Worm (Caenorhabditis elegans) whole organism, early embryonic: ENCODE data around the gene clec-260.

Source experiments
- B0310.2 ChIP-seq: sonication (generic microtip); optimal IDR thresholded peaks from 2 replicates; lab custom pipeline; 2016; ENCODE audit warnings: mild to moderate bottlenecking, missing genetic modification characterization, missing compliant biosample characterization
- F13C5.2 ChIP-seq: sonication (generic microtip); optimal IDR thresholded peaks from 2 replicates; lab custom pipeline; 2017; ENCODE audit warnings: mild to moderate bottlenecking, missing genetic modification characterization, inconsistent platforms, missing compliant biosample characterization
- aly-1 ChIP-seq: sonication (generic microtip); optimal IDR thresholded peaks from 2 replicates; lab custom pipeline; 2016; ENCODE audit warnings: missing genetic modification characterization, missing compliant biosample characterization
- ama-1 ChIP-seq: fragments of 150-350 bp; optimal IDR thresholded peaks from 2 replicates; lab custom pipeline; 2014
- ceh-13 ChIP-seq: fragments of 200-800 bp; sonication (Bioruptor generic); optimal IDR thresholded peaks from 2 replicates; lab custom pipeline; 2018; ENCODE audit warnings: mild to moderate bottlenecking, missing genetic modification characterization, missing compliant biosample characterization
- ceh-36 ChIP-seq: sonication (generic microtip); optimal IDR thresholded peaks from 2 replicates; lab custom pipeline; 2016; ENCODE audit warnings: missing genetic modification characterization, inconsistent platforms, missing compliant biosample characterization
- ets-7 ChIP-seq: sonication (generic microtip); optimal IDR thresholded peaks from 2 replicates; lab custom pipeline; 2016; ENCODE audit warnings: missing genotype, missing genetic modification characterization, missing compliant biosample characterization
- flt-1 ChIP-seq: fragments of 200-800 bp; sonication (Bioruptor generic); IDR thresholded peaks from 2 replicates; pipeline ENCODE4 v1.3.6; 2022; ENCODE audit warnings: missing genetic modification characterization, missing compliant biosample characterization
- hmbx-1 ChIP-seq: sonication (generic microtip); optimal IDR thresholded peaks from 2 replicates; lab custom pipeline; 2016; ENCODE audit warnings: mild to moderate bottlenecking, missing genetic modification characterization, missing compliant biosample characterization
- hmg-4 ChIP-seq: fragments of 200-800 bp; sonication (Bioruptor generic); optimal IDR thresholded peaks from 2 replicates; lab custom pipeline; 2018; ENCODE audit warnings: mild to moderate bottlenecking, missing genetic modification characterization, missing compliant biosample characterization
- hnd-1 ChIP-seq: sonication (generic microtip); optimal IDR thresholded peaks from 2 replicates; lab custom pipeline; 2016; ENCODE audit warnings: missing genetic modification characterization, missing compliant biosample characterization
- pes-1 ChIP-seq: fragments of 200-800 bp; sonication (Bioruptor generic); IDR thresholded peaks from 2 replicates; pipeline ENCODE4 v1.3.6; 2022; ENCODE audit warnings: missing genetic modification reagents, missing genetic modification characterization, missing compliant biosample characterization
- scrt-1 ChIP-seq: fragments of 200-800 bp; sonication (Bioruptor generic); IDR thresholded peaks from 2 replicates; pipeline ENCODE4 v1.3.6; 2022; ENCODE audit warnings: missing genetic modification characterization, missing compliant biosample characterization
- sea-1 ChIP-seq: fragments of 200-800 bp; sonication (Bioruptor generic); conservative IDR thresholded peaks from 2 replicates; pipeline ENCODE4 v1.3.6; 2022; ENCODE audit warnings: missing genetic modification characterization, missing compliant biosample characterization
- tbx-11 ChIP-seq: fragments of 200-800 bp; sonication (Bioruptor generic); IDR thresholded peaks from 2 replicates; pipeline ENCODE4 v1.3.6; 2022; ENCODE audit warnings: missing genetic modification characterization, missing compliant biosample characterization
- tbx-37 ChIP-seq: fragments of 200-800 bp; sonication (Bioruptor generic); conservative IDR thresholded peaks from 2 replicates; pipeline ENCODE4 v1.3.6; 2022; ENCODE audit warnings: missing genetic modification reagents, missing genetic modification characterization, missing compliant biosample characterization
- tra-4 ChIP-seq: sonication (generic microtip); optimal IDR thresholded peaks from 2 replicates; lab custom pipeline; 2017; ENCODE audit warnings: missing genetic modification characterization, missing compliant biosample characterization

clec-260 gene

ce11 chrV:19994093-19994492, 8.0 kb upstream of the clec-260 start, which contains the start of gene Y60A3A.25:
TSS of gene Y60A3A.25 (minus strand) at chrV:19994193.
- TF ChIP-seq B0310.2 (no peak), tra-4 (no peak)

ce11 chrV:19987684-19988083, 1.6 kb upstream of the clec-260 start, which contains the start of gene sri-67:
TSS of gene sri-67 (plus strand) at chrV:19987984.
- TF ChIP-seq aly-1 (tag; lab: Kevin White, UChicago) (no peak), tbx-37 (GFP tag; lab: Robert Waterston, UW) (no peak), tra-4 (no peak), hmg-4 (GFP tag; lab: Kevin White, UChicago) (no peak), sea-1 (no peak), pes-1 (no peak), hmbx-1 (tag; lab: Kevin White, UChicago) (no peak), F13C5.2 (tag; lab: Kevin White, UChicago) (no peak), ceh-13 (no peak), ama-1 (no peak), B0310.2 (no peak), tbx-11 (no peak), hnd-1 (tag; lab: Kevin White, UChicago) (no peak), ets-7 (tag; lab: Kevin White, UChicago) (no peak), flt-1 (GFP tag; lab: Robert Waterston, UW) (no peak), scrt-1 (GFP tag; lab: Robert Waterston, UW) (no peak), ceh-36 (no peak)

ce11 chrV:19986788-19987187, 675 bp upstream of the clec-260 start:
- no peak for TF ChIP-seq ceh-36
- TF ChIP-seq hmg-4 (GFP tag; lab: Kevin White, UChicago) = no peak
- TF ChIP-seq F13C5.2 (tag; lab: Kevin White, UChicago) = no peak
- TF ChIP-seq ceh-13 = no peak
- TF ChIP-seq hnd-1 (tag; lab: Kevin White, UChicago) = no peak
- no peak for TF ChIP-seq pes-1
- TF ChIP-seq aly-1 (tag; lab: Kevin White, UChicago) = no peak

ce11 chrV:19981832-19982462, 4.2 kb downstream of the clec-260 start, which contains the start of gene Y60A3A.24:
TSS of gene Y60A3A.24 (minus strand) at chrV:19981882.
- TF ChIP-seq ceh-13 = no peak
- no peak for TF ChIP-seq aly-1 (tag; lab: Kevin White, UChicago)
- TF ChIP-seq pes-1 = no peak
- no peak for TF ChIP-seq sea-1
- no peak for TF ChIP-seq ceh-36
- TF ChIP-seq tbx-11 = no peak
- TF ChIP-seq tbx-37 (GFP tag; lab: Robert Waterston, UW) = no peak

ce11 chrV:19978220-19978619, 7.9 kb downstream of the clec-260 start, which contains the start of gene srh-183:
TSS of gene srh-183 (minus strand) at chrV:19978320.
- TF ChIP-seq hmbx-1 (tag; lab: Kevin White, UChicago) (no peak), tbx-37 (GFP tag; lab: Robert Waterston, UW) (no peak), tbx-11 (no peak), ama-1 (no peak), B0310.2 (no peak), tra-4 (no peak), pes-1 (no peak), hnd-1 (tag; lab: Kevin White, UChicago) (no peak), scrt-1 (GFP tag; lab: Robert Waterston, UW) (no peak), F13C5.2 (tag; lab: Kevin White, UChicago) (no peak)

ce11 chrV:19972984-19973383, 13.1 kb downstream of the clec-260 start, which contains the start of gene srh-173:
TSS of gene srh-173 (plus strand) at chrV:19973284.
- TF ChIP-seq pes-1 (no peak), ama-1 (no peak), hmg-4 (GFP tag; lab: Kevin White, UChicago) (no peak), tbx-11 (no peak), ceh-13 (no peak), hnd-1 (tag; lab: Kevin White, UChicago) (no peak), hmbx-1 (tag; lab: Kevin White, UChicago) (no peak), ceh-36 (no peak), flt-1 (GFP tag; lab: Robert Waterston, UW) (no peak), ets-7 (tag; lab: Kevin White, UChicago) (no peak), scrt-1 (GFP tag; lab: Robert Waterston, UW) (no peak), F13C5.2 (tag; lab: Kevin White, UChicago) (no peak), aly-1 (tag; lab: Kevin White, UChicago) (no peak), tbx-37 (GFP tag; lab: Robert Waterston, UW) (no peak), sea-1 (no peak), tra-4 (no peak), B0310.2 (no peak)

ce11 chrV:19965626-19966025, 20.5 kb downstream of the clec-260 start, which contains the start of gene srh-171:
TSS of gene srh-171 (plus strand) at chrV:19965700.
- TF ChIP-seq ama-1 (peak; percentile 78), hmbx-1 (tag; lab: Kevin White, UChicago) (no peak)

ce11 chrV:19961971-19962370, 24.1 kb downstream of the clec-260 start:
- TF ChIP-seq pes-1 (no peak), tbx-11 (no peak), sea-1 (no peak), hmbx-1 (tag; lab: Kevin White, UChicago) (no peak), tbx-37 (GFP tag; lab: Robert Waterston, UW) (no peak), F13C5.2 (tag; lab: Kevin White, UChicago) (no peak), hmg-4 (GFP tag; lab: Kevin White, UChicago) (peak; percentile 13), scrt-1 (GFP tag; lab: Robert Waterston, UW) (no peak), ama-1 (no peak)
